Worm (Caenorhabditis elegans): ENCODE results near the gene mccc-2.

DNA sequence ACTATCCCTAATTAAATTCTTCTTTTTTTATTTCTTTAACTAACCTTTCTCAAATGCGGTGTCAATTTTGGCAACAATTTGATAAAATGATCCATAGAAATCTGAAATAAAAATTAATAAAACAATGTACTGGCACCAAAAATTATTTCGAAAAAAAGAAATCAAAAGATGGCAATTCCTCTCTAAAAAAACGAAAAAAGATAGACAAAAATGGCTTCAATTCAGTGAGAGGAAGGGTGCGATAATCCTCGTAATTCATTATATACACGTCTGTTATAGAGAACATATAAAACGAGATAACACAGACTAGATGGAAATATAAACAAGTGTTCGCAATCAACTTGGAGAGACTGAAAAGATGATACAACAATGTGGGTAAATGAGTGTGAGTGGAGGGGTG, 43.3 kb downstream of the mccc-2 start, which contains the start of gene R107.2:
- TF ChIP-seq unc-86 (tag; optimal IDR thresholded peaks at IDR 0.05) (no peak), nhr-237 (tag; optimal IDR thresholded peaks at IDR 0.05) (no peak), ets-5 (GFP tag; IDR thresholded peaks at IDR 0.05) (no peak), ceh-90 (tag; optimal IDR thresholded peaks at IDR 0.05) (no peak), mep-1 (tag; optimal IDR thresholded peaks at IDR 0.05) (no peak), fkh-4 (tag; optimal IDR thresholded peaks at IDR 0.05; ENCODE audit: borderline replicate concordance) (no peak), unc-130 (tag; optimal IDR thresholded peaks at IDR 0.05) (no peak), jun-1 (tag; optimal IDR thresholded peaks at IDR 0.05) (no peak), ama-1 (optimal IDR thresholded peaks at IDR 0.05) (no peak), lsy-2 (tag; optimal IDR thresholded peaks at IDR 0.05) (no peak)
